Fruit fly (Drosophila melanogaster) whole organism, prepupa: ENCODE measurements around the gene CG5151.

Experiments used
- Blimp-1 ChIP-seq: fragments of 200-800 bp; sonication (Bioruptor generic); optimal IDR thresholded peaks from 3 replicates; lab custom pipeline; 2017; ENCODE audit warnings: missing biosample characterization, missing genetic modification characterization, mild to moderate bottlenecking, moderate library complexity, missing genetic modification reagents
- CG11902 ChIP-seq: fragments of 200-800 bp; sonication (Bioruptor generic); optimal IDR thresholded peaks from 3 replicates; lab custom pipeline; 2016; ENCODE audit warnings: missing biosample characterization, missing genetic modification characterization
- CG4318 ChIP-seq: fragments of 200-800 bp; sonication (Bioruptor generic); optimal IDR thresholded peaks from 3 replicates; lab custom pipeline; 2017; ENCODE audit warnings: missing biosample characterization, mild to moderate bottlenecking, missing genetic modification characterization
- CG6808 ChIP-seq: fragments of 200-800 bp; sonication (Bioruptor generic); optimal IDR thresholded peaks from 3 replicates; lab custom pipeline; 2017; ENCODE audit warnings: missing biosample characterization, missing genetic modification characterization, mild to moderate bottlenecking, moderate library complexity, missing genetic modification reagents
- Eip78C ChIP-seq: fragments of 200-800 bp; sonication (Bioruptor generic); peaks from one replicate; lab custom pipeline; 2016; ENCODE audit warnings: missing biosample characterization, missing genetic modification characterization
- Ets21C ChIP-seq: fragments of 200-800 bp; sonication (Bioruptor generic); optimal IDR thresholded peaks from 3 replicates; lab custom pipeline; 2016; ENCODE audit warnings: missing biosample characterization, missing genetic modification characterization
- ss ChIP-seq, 2 experiments: fragments of 200-800 bp; sonication (Bioruptor generic); optimal IDR thresholded peaks; 2 replicates in 1 of 2; 3 replicates in 1 of 2; lab custom pipeline; 2017 to 2018; ENCODE audit warnings: mild to moderate bottlenecking in 2 of 2, missing biosample characterization in 2 of 2, missing genetic modification characterization in 2 of 2, moderate library complexity in 1 of 2
- topi ChIP-seq: fragments of 200-800 bp; sonication (Bioruptor generic); optimal IDR thresholded peaks from 3 replicates; lab custom pipeline; 2016; ENCODE audit warnings: missing biosample characterization, missing genetic modification characterization

DNA sequence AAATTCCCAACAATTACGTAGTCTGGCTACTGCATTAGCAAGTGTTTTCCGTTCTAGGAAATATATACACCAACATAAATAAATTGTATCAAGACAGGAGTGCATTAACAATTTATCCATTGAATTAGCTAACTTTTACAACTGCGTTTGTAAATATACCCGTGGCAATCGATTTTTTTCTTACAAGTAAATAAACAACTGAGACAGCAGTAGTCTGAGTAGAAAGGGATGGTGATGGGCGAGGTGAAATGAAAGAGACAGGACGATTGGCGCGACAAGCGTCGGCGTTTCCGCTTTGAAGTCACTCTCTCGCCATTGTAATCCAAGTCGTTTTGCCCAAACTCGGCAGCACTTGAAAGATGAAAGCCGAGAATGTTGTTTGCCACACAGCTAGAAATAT, 9.0 kb downstream of the CG5151 start:
- TF ChIP-seq CG11902 (no peak), ss (GFP tag; optimal IDR thresholded peaks at IDR 0.05; lab: Kevin White, UChicago) (no peak), Blimp-1 (GFP tag; lab: Kevin White, UChicago) (no peak), CG4318 (GFP tag; lab: Kevin White, UChicago) (no peak), Ets21C (no peak), topi (no peak), CG6808 (GFP tag; lab: Kevin White, UChicago) (no peak), Eip78C (peak; percentile 28)
